Worm (Caenorhabditis elegans): ENCODE results near the gene C25H3.16.

C25H3.16 gene

ce11 chrII:5660736-5661734, 5.1 kb upstream of the C25H3.16 start, which contains the start of the genes ift-43 and mdt-26:
Gene ift-43 (minus strand): TSS chrII:5660786.
Gene mdt-26 (plus strand): TSS chrII:5661181.
- TF ChIP-seq fkh-8 (tag; optimal IDR thresholded peaks at IDR 0.05) (peak; percentile 90), zag-1 (tag; optimal IDR thresholded peaks at IDR 0.05) (no peak), blmp-1 (tag; optimal IDR thresholded peaks at IDR 0.05) (peak; percentile 44), pqm-1 (tag; optimal IDR thresholded peaks at IDR 0.05) (no peak), unc-86 (tag; optimal IDR thresholded peaks at IDR 0.05) (peak; percentile 88), lir-3 (tag; optimal IDR thresholded peaks at IDR 0.05; ENCODE audit: poor library complexity) (peak; percentile 53), elt-2 (tag; optimal IDR thresholded peaks at IDR 0.05) (peak; percentile 57), nhr-12 (tag; optimal IDR thresholded peaks at IDR 0.05) (no peak), aha-1 (tag; optimal IDR thresholded peaks at IDR 0.05) (peak; percentile 2), ceh-90 (tag; optimal IDR thresholded peaks at IDR 0.05) (no peak), C04F5.9 (tag; optimal IDR thresholded peaks at IDR 0.05) (peak; percentile 56), dsc-1 (tag; optimal IDR thresholded peaks at IDR 0.05) (peak; percentile 93), lsy-2 (tag; optimal IDR thresholded peaks at IDR 0.05) (peak; percentile 83 to 90), tlp-1 (tag; optimal IDR thresholded peaks at IDR 0.05) (no peak), C34B4.2 (tag; optimal IDR thresholded peaks at IDR 0.05) (peak; percentile 14), zip-4 (GFP tag; optimal IDR thresholded peaks at IDR 0.05) (peak; percentile 77), xbp-1 (tag; optimal IDR thresholded peaks at IDR 0.05) (peak; percentile 96), nhr-85 (tag) (peak; percentile 87), hlh-4 (tag; optimal IDR thresholded peaks at IDR 0.05) (peak; percentile 20), ceh-63 (GFP tag; optimal IDR thresholded peaks at IDR 0.05) (peak; percentile 15), F16B12.6 (tag; optimal IDR thresholded peaks at IDR 0.05) (peak; percentile 48), efl-1 (optimal IDR thresholded peaks at IDR 0.05) (peak; percentile 68 to 74), efl-1 (GFP tag; optimal IDR thresholded peaks at IDR 0.05 in 1 of 2) (peak; percentile 64 to 96), hlh-17 (GFP tag; optimal IDR thresholded peaks at IDR 0.05; ENCODE audit: borderline replicate concordance) (peak; percentile 54), skn-1 (tag; optimal IDR thresholded peaks at IDR 0.05) (peak; percentile 84), nhr-28 (tag; optimal IDR thresholded peaks at IDR 0.05) (no peak), ceh-88 (GFP tag; IDR thresholded peaks at IDR 0.05) (peak; percentile 71), irx-1 (tag; optimal IDR thresholded peaks at IDR 0.05) (peak; percentile 87), unc-130 (tag; optimal IDR thresholded peaks at IDR 0.05) (no peak), snu-23 (GFP tag; optimal IDR thresholded peaks at IDR 0.05) (peak; percentile 93), rnt-1 (tag; optimal IDR thresholded peaks at IDR 0.05) (peak; percentile 78), lin-39 (tag; optimal IDR thresholded peaks at IDR 0.05) (peak; percentile 38), isw-1 (GFP tag; IDR thresholded peaks at IDR 0.05) (peak; percentile 89), efl-3 (GFP tag; optimal IDR thresholded peaks at IDR 0.05) (peak; percentile 74), jun-1 (tag; optimal IDR thresholded peaks at IDR 0.05) (peak; percentile 82), aly-2 (tag; optimal IDR thresholded peaks at IDR 0.05) (peak; percentile 44), pag-3 (tag; optimal IDR thresholded peaks at IDR 0.05; ENCODE audit: borderline replicate concordance, insufficient read depth) (peak; percentile 1), ceh-8 (GFP tag; optimal IDR thresholded peaks at IDR 0.05) (peak; percentile 58), mdl-1 (tag; optimal IDR thresholded peaks at IDR 0.05) (peak in 1 of 2 experiments; percentile 78), ztf-11 (tag; optimal IDR thresholded peaks at IDR 0.05) (peak in 1 of 2 experiments; percentile 82), mep-1 (tag; optimal IDR thresholded peaks at IDR 0.05) (peak; percentile 74), unc-30 (tag; optimal IDR thresholded peaks at IDR 0.05) (no peak), vab-15 (tag; optimal IDR thresholded peaks at IDR 0.05) (no peak), sptf-1 (tag; optimal IDR thresholded peaks at IDR 0.05) (no peak), mef-2 (tag; optimal IDR thresholded peaks at IDR 0.05) (no peak), nhr-76 (tag; optimal IDR thresholded peaks at IDR 0.05) (peak; percentile 44), lin-13 (GFP tag; optimal IDR thresholded peaks at IDR 0.05) (peak; percentile 67), ceh-82 (tag; optimal IDR thresholded peaks at IDR 0.05) (peak; percentile 17 to 89 (median 77)), Y116A8C.19 (tag; optimal IDR thresholded peaks at IDR 0.05; ENCODE audit: borderline replicate concordance) (no peak), fkh-4 (tag; optimal IDR thresholded peaks at IDR 0.05; ENCODE audit: borderline replicate concordance) (peak; percentile 28), sox-4 (tag; optimal IDR thresholded peaks at IDR 0.05) (peak; percentile 77)

All from whole organism, L1 larva.